Worm (Caenorhabditis elegans) whole organism, young adult: ENCODE results near the gene xbx-5.

Experiments used
- F10E7.11 ChIP-seq: sonication (generic microtip); optimal IDR thresholded peaks from 2 replicates; lab custom pipeline; 2017; ENCODE audit warnings: mild to moderate bottlenecking, missing genetic modification characterization, moderate library complexity, missing compliant biosample characterization
- ama-1 ChIP-seq, 3 experiments: fragments of 150-350 bp in 1 of 3; sonication (generic microtip) in 2 of 3; optimal IDR thresholded peaks; 2 replicates each; lab custom pipeline; 2014 to 2018; ENCODE audit warnings: missing biosample characterization in 2 of 3, missing genetic modification characterization in 2 of 3, missing genetic modification reagents in 2 of 3
- aptf-2 ChIP-seq: fragments of 200-800 bp; sonication (Bioruptor generic); conservative IDR thresholded peaks from 2 replicates; pipeline ENCODE4 v1.3.6; 2022; ENCODE audit warnings: missing genetic modification reagents, missing genetic modification characterization, missing compliant biosample characterization
- dpl-1 ChIP-seq: fragments of 150-350 bp; optimal IDR thresholded peaks from 2 replicates; lab custom pipeline; 2014; ENCODE audit warnings: missing biosample characterization, missing genetic modification reagents, missing genetic modification characterization
- him-1 ChIP-seq: sonication (generic microtip); optimal IDR thresholded peaks from 2 replicates; lab custom pipeline; 2016; ENCODE audit warnings: missing genotype, missing genetic modification reagents, missing genetic modification characterization, missing compliant biosample characterization
- lin-40 ChIP-seq: sonication (generic microtip); optimal IDR thresholded peaks from 2 replicates; lab custom pipeline; 2016; ENCODE audit warnings: missing genetic modification characterization, mild to moderate bottlenecking, missing compliant biosample characterization, missing genotype, missing genetic modification reagents
- nfya-1 ChIP-seq: sonication (generic microtip); optimal IDR thresholded peaks from 2 replicates; lab custom pipeline; 2017; ENCODE audit warnings: antibody characterized with exemption, missing compliant biosample characterization, missing genetic modification characterization, borderline replicate concordance; ENCODE audit not compliant: insufficient read depth

ce11 chrIII:3819579-3819978, 15.3 kb upstream of the xbx-5 start, which contains the start of gene dpy-27:
- no peak for TF ChIP-seq dpl-1 (GFP tag; lab: Kevin White, UChicago)
- no peak for TF ChIP-seq ama-1 (optimal IDR thresholded peaks at IDR 0.05; lab: Kevin White, UChicago)
- TF ChIP-seq ama-1 (GFP tag; optimal IDR thresholded peaks at IDR 0.05; lab: Kevin White, UChicago): no peak
- TF ChIP-seq nfya-1 (tag; lab: Kevin White, UChicago): no peak
- no peak for TF ChIP-seq F10E7.11 (tag; lab: Kevin White, UChicago)
- no peak for TF ChIP-seq aptf-2
- no peak for TF ChIP-seq lin-40 (tag; lab: Kevin White, UChicago)
- no peak for TF ChIP-seq him-1 (tag; lab: Kevin White, UChicago)
